Worm (Caenorhabditis elegans) whole organism, early embryonic: ENCODE measurements around the gene tceb-3.

Source experiments
- F13C5.2 ChIP-seq: sonication (generic microtip); optimal IDR thresholded peaks from 2 replicates; lab custom pipeline; 2017; ENCODE audit warnings: mild to moderate bottlenecking, missing genetic modification characterization, inconsistent platforms, missing compliant biosample characterization
- aly-1 ChIP-seq: sonication (generic microtip); optimal IDR thresholded peaks from 2 replicates; lab custom pipeline; 2016; ENCODE audit warnings: missing genetic modification characterization, missing compliant biosample characterization
- ama-1 ChIP-seq: fragments of 150-350 bp; optimal IDR thresholded peaks from 2 replicates; lab custom pipeline; 2014
- ceh-13 ChIP-seq: fragments of 200-800 bp; sonication (Bioruptor generic); optimal IDR thresholded peaks from 2 replicates; lab custom pipeline; 2018; ENCODE audit warnings: mild to moderate bottlenecking, missing genetic modification characterization, missing compliant biosample characterization
- ceh-36 ChIP-seq: sonication (generic microtip); optimal IDR thresholded peaks from 2 replicates; lab custom pipeline; 2016; ENCODE audit warnings: missing genetic modification characterization, inconsistent platforms, missing compliant biosample characterization
- ets-7 ChIP-seq: sonication (generic microtip); optimal IDR thresholded peaks from 2 replicates; lab custom pipeline; 2016; ENCODE audit warnings: missing genotype, missing genetic modification characterization, missing compliant biosample characterization
- flt-1 ChIP-seq: fragments of 200-800 bp; sonication (Bioruptor generic); IDR thresholded peaks from 2 replicates; pipeline ENCODE4 v1.3.6; 2022; ENCODE audit warnings: missing genetic modification characterization, missing compliant biosample characterization
- hmbx-1 ChIP-seq: sonication (generic microtip); optimal IDR thresholded peaks from 2 replicates; lab custom pipeline; 2016; ENCODE audit warnings: mild to moderate bottlenecking, missing genetic modification characterization, missing compliant biosample characterization
- hmg-4 ChIP-seq: fragments of 200-800 bp; sonication (Bioruptor generic); optimal IDR thresholded peaks from 2 replicates; lab custom pipeline; 2018; ENCODE audit warnings: mild to moderate bottlenecking, missing genetic modification characterization, missing compliant biosample characterization
- pes-1 ChIP-seq: fragments of 200-800 bp; sonication (Bioruptor generic); IDR thresholded peaks from 2 replicates; pipeline ENCODE4 v1.3.6; 2022; ENCODE audit warnings: missing genetic modification reagents, missing genetic modification characterization, missing compliant biosample characterization
- scrt-1 ChIP-seq: fragments of 200-800 bp; sonication (Bioruptor generic); IDR thresholded peaks from 2 replicates; pipeline ENCODE4 v1.3.6; 2022; ENCODE audit warnings: missing genetic modification characterization, missing compliant biosample characterization
- tbx-11 ChIP-seq: fragments of 200-800 bp; sonication (Bioruptor generic); IDR thresholded peaks from 2 replicates; pipeline ENCODE4 v1.3.6; 2022; ENCODE audit warnings: missing genetic modification characterization, missing compliant biosample characterization
- tbx-37 ChIP-seq: fragments of 200-800 bp; sonication (Bioruptor generic); conservative IDR thresholded peaks from 2 replicates; pipeline ENCODE4 v1.3.6; 2022; ENCODE audit warnings: missing genetic modification reagents, missing genetic modification characterization, missing compliant biosample characterization
- tra-4 ChIP-seq: sonication (generic microtip); optimal IDR thresholded peaks from 2 replicates; lab custom pipeline; 2017; ENCODE audit warnings: missing genetic modification characterization, missing compliant biosample characterization

ce11 chrII:10923948-10924347, 23.3 kb downstream of the tceb-3 start, which contains the start of gene Y19D2B.2:
- TF ChIP-seq pes-1 (GFP tag; lab: Robert Waterston, UW) (no peak), hmbx-1 (tag; lab: Kevin White, UChicago) (no peak), ets-7 (tag; lab: Kevin White, UChicago) (no peak), hmg-4 (GFP tag; lab: Kevin White, UChicago) (no peak), F13C5.2 (no peak), scrt-1 (no peak), aly-1 (tag; lab: Kevin White, UChicago) (no peak), ama-1 (no peak), tbx-11 (GFP tag; lab: Robert Waterston, UW) (no peak), tra-4 (tag; lab: Kevin White, UChicago) (no peak), tbx-37 (GFP tag; lab: Robert Waterston, UW) (no peak), flt-1 (no peak), ceh-13 (GFP tag; lab: Kevin White, UChicago) (no peak), ceh-36 (no peak)
